Worm (Caenorhabditis elegans) whole organism, late embryonic: ENCODE measurements around the gene Y4C6B.3.

Experiments
- ahr-1 ChIP-seq: sonication (generic microtip); optimal IDR thresholded peaks from 2 replicates; lab custom pipeline; 2016; ENCODE audit warnings: missing genetic modification characterization, missing compliant biosample characterization
- ama-1 ChIP-seq: fragments of 150-350 bp; optimal IDR thresholded peaks from 2 replicates; lab custom pipeline; 2014
- ets-4 ChIP-seq: sonication (generic microtip); optimal IDR thresholded peaks from 2 replicates; lab custom pipeline; 2016; ENCODE audit warnings: missing genetic modification characterization, missing compliant biosample characterization
- fax-1 ChIP-seq: sonication (generic microtip); optimal IDR thresholded peaks from 2 replicates; lab custom pipeline; 2016; ENCODE audit warnings: missing genotype, missing genetic modification characterization, missing compliant biosample characterization
- nhr-11 ChIP-seq: fragments of 150-350 bp; optimal IDR thresholded peaks from 2 replicates; lab custom pipeline; 2014; ENCODE audit warnings: missing biosample characterization, missing genetic modification characterization
- pha-4 ChIP-seq: fragments of 150-350 bp; optimal IDR thresholded peaks from 2 replicates; lab custom pipeline; 2018; ENCODE audit warnings: missing biosample characterization, missing genetic modification reagents, missing genetic modification characterization
- pqm-1 ChIP-seq: sonication (generic microtip); optimal IDR thresholded peaks from 2 replicates; lab custom pipeline; 2016; ENCODE audit warnings: missing genetic modification characterization, missing compliant biosample characterization
- sdc-2 ChIP-seq: sonication (generic microtip); optimal IDR thresholded peaks from 2 replicates; lab custom pipeline; 2016; ENCODE audit warnings: missing genotype, missing genetic modification characterization, missing compliant biosample characterization

DNA sequence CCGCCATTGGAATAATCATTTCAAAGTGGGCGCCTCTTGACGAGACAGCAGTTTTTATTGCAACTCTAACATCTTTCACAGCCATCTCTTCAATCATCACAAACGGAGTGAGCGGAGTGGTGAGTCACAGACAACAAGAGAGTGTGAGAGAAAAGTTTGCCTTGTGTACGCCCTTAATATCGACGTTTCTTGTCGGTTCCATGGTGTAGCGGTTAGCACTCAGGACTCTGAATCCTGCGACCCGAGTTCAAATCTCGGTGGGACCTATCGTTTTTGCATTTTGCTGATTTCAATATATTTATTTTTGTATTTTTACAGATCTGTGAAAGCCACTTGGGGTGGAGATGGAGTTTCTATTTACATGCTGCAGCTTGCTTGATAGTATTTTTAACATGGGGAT lies 2.2 kb downstream of the Y4C6B.3 start:
- TF ChIP-seq sdc-2 (tag; lab: Kevin White, UChicago): peak; percentile 16
- TF ChIP-seq nhr-11: no peak
- TF ChIP-seq ama-1 (lab: Kevin White, UChicago): no peak
- TF ChIP-seq pqm-1: peak; percentile 3
- no peak for TF ChIP-seq ahr-1
- TF ChIP-seq ets-4 (tag; lab: Kevin White, UChicago): no peak
- TF ChIP-seq pha-4 (tag; lab: Kevin White, UChicago): no peak
- TF ChIP-seq fax-1 (tag; lab: Kevin White, UChicago): peak; percentile 60
